Worm (Caenorhabditis elegans): Measurements from ENCODE around the gene F54B11.4.

The F54B11.4 gene

ce11 chrX:13604946-13605617, 12.6 kb downstream of the F54B11.4 start, which contains the start of gene F54B11.9 (continued):
- TF ChIP-seq egl-27 (tag; optimal IDR thresholded peaks at IDR 0.05): no peak
- no peak for TF ChIP-seq zip-11 (GFP tag; IDR thresholded peaks at IDR 0.05)
- TF ChIP-seq lin-38 (GFP tag; IDR thresholded peaks at IDR 0.05): no peak
- no peak for TF ChIP-seq ceh-82 (tag; optimal IDR thresholded peaks at IDR 0.05)
- TF ChIP-seq Y105C5A.15 (GFP tag; IDR thresholded peaks at IDR 0.05): no peak
- no peak for TF ChIP-seq nhr-111 (GFP tag; optimal IDR thresholded peaks at IDR 0.05)
- TF ChIP-seq nhr-41 (GFP tag; IDR thresholded peaks at IDR 0.05): no peak
- no peak for TF ChIP-seq cey-2 (tag; optimal IDR thresholded peaks at IDR 0.05; ENCODE audit: borderline replicate concordance, insufficient read depth)
- TF ChIP-seq jun-1 (tag; optimal IDR thresholded peaks at IDR 0.05): no peak

- TF ChIP-seq zfp-2 (tag; optimal IDR thresholded peaks at IDR 0.05) (no peak), hmg-1.1 (GFP tag; IDR thresholded peaks at IDR 0.05) (no peak), Y75B8A.6 (GFP tag; IDR thresholded peaks at IDR 0.05) (no peak), daf-12 (tag; optimal IDR thresholded peaks at IDR 0.05) (no peak)
Observed at ce11 chrX:13605854-13606253, 13.4 kb downstream of the F54B11.4 start.

ce11 chrX:13610040-13610439, 17.6 kb downstream of the F54B11.4 start:
- TF ChIP-seq dmd-9 (GFP tag; IDR thresholded peaks at IDR 0.05): no peak
- peak; percentile 52 for TF ChIP-seq fkh-10 (GFP tag; optimal IDR thresholded peaks at IDR 0.05)

- TF ChIP-seq unc-62 (GFP tag; optimal IDR thresholded peaks at IDR 0.05 in 1 of 2) (peak in 1 of 2 experiments; percentile 57), unc-62 (tag; optimal IDR thresholded peaks at IDR 0.05) (no peak), nhr-41 (GFP tag; IDR thresholded peaks at IDR 0.05) (no peak), dve-1 (tag; optimal IDR thresholded peaks at IDR 0.05; ENCODE audit: insufficient read depth) (no peak), ces-1 (GFP tag; optimal IDR thresholded peaks at IDR 0.05) (no peak), spr-1 (tag; optimal IDR thresholded peaks at IDR 0.05) (no peak), lin-13 (GFP tag; optimal IDR thresholded peaks at IDR 0.05) (no peak), Y105C5A.15 (GFP tag; IDR thresholded peaks at IDR 0.05) (no peak), daf-12 (tag; optimal IDR thresholded peaks at IDR 0.05) (no peak), nhr-10 (tag; optimal IDR thresholded peaks at IDR 0.05) (no peak)
Observed at ce11 chrX:13615181-13615580, 22.7 kb downstream of the F54B11.4 start.

ce11 chrX:13618574-13618973, 26.1 kb downstream of the F54B11.4 start, which contains the start of gene nlp-53:
Gene nlp-53, plus strand, starts transcription at chrX:13618874.
- no peak for TF ChIP-seq D1046.2 (GFP tag; IDR thresholded peaks at IDR 0.05)
- peak in 1 of 2 experiments; percentile 41 for TF ChIP-seq unc-62 (GFP tag; optimal IDR thresholded peaks at IDR 0.05 in 1 of 2)
- no peak for TF ChIP-seq unc-62 (tag; optimal IDR thresholded peaks at IDR 0.05)

ce11 chrX:13621628-13622027, 29.2 kb downstream of the F54B11.4 start, which contains the start of gene Y12A6A.1:
Gene Y12A6A.1, minus strand, starts transcription at chrX:13621728.
- TF ChIP-seq fos-1 (tag; optimal IDR thresholded peaks at IDR 0.05) (no peak), nhr-6 (tag; optimal IDR thresholded peaks at IDR 0.05) (no peak), F44E2.7 (GFP tag; IDR thresholded peaks at IDR 0.05) (no peak), nhr-42 (GFP tag; IDR thresholded peaks at IDR 0.05) (no peak), nhr-11 (tag; optimal IDR thresholded peaks at IDR 0.05) (no peak), F49E8.2 (tag; optimal IDR thresholded peaks at IDR 0.05; ENCODE audit: borderline replicate concordance) (no peak), ctbp-1 (GFP tag; IDR thresholded peaks at IDR 0.05) (no peak), egl-43 (GFP tag; IDR thresholded peaks at IDR 0.05) (no peak), lir-3 (tag; optimal IDR thresholded peaks at IDR 0.05) (no peak), mdl-1 (tag; optimal IDR thresholded peaks at IDR 0.05) (no peak), lsy-2 (tag; optimal IDR thresholded peaks at IDR 0.05) (no peak), nhr-10 (tag; optimal IDR thresholded peaks at IDR 0.05) (no peak), daf-19 (GFP tag; conservative IDR thresholded peaks at IDR 0.05) (no peak), Y5F2A.4 (GFP tag; optimal IDR thresholded peaks at IDR 0.05) (no peak), nhr-111 (GFP tag; optimal IDR thresholded peaks at IDR 0.05) (no peak), lin-29 (GFP tag; IDR thresholded peaks at IDR 0.05) (no peak), pha-4 (GFP tag; IDR thresholded peaks at IDR 0.05) (no peak), pha-4 (tag; optimal IDR thresholded peaks at IDR 0.05) (no peak)
